Fruit fly (Drosophila melanogaster): ENCODE results near the gene JhI-21.

Gene JhI-21

DNA sequence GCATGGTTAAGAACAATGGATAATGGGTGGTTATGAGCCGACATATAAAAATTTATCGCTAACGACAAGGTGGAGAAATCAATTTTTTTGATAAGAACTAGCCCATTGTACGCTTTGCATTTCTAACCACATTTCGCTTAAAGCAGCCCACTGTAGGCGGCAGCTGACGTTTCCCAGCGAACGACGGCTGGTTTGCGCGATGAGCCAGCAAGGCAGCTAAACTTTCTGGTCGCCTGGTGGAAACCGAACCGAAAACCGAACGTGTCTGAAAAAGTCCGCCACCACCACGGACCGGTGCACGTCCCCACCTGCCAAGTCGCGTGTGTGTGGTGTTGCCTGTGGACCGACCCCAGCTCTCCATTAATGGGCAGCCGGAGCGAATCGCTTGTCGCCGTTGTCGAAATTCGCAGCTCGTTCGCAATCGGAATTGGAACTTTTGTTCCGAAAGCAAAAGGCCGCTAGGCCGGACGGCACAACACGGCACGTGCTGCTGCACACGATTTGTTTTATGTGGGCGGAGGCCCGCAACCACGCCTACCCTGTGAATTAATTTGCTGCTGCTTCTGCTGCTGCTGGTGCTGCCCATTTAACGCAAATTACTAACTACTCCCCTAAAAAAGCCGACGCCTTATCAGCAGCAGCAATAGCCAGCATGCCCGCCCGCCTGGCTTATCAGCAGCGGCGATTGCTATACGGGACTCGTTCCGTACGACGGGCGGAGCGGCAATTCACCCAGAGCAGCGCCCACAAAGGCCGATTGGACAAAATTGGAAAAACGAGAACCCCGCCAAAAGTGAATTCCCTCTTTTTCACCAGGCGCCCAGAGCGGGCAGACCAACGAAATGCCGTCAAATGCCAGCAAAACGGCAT lies 52.7 kb downstream of the JhI-21 start (continued):
- TF ChIP-seq CG4328 (GFP tag; optimal IDR thresholded peaks at IDR 0.05) (peak; percentile 22), CG5953 (GFP tag; IDR thresholded peaks at IDR 0.05) (no peak), twi (tag; optimal IDR thresholded peaks at IDR 0.05) (no peak), Abd-B (GFP tag; optimal IDR thresholded peaks at IDR 0.05) (no peak), odd (GFP tag; optimal IDR thresholded peaks at IDR 0.05) (peak; percentile 52), ato (GFP tag; IDR thresholded peaks at IDR 0.05; ENCODE audit: partially characterized antibody) (no peak), ara (GFP tag; IDR thresholded peaks at IDR 0.05) (no peak), CG4360 (GFP tag; IDR thresholded peaks at IDR 0.05) (no peak), Chrac-16 (GFP tag; optimal IDR thresholded peaks at IDR 0.05) (peak; percentile 16), ap (GFP tag; IDR thresholded peaks at IDR 0.05) (no peak), Optix (GFP tag; IDR thresholded peaks at IDR 0.05) (no peak), eyg (GFP tag; optimal IDR thresholded peaks at IDR 0.05) (no peak), CG7745 (tag; optimal IDR thresholded peaks at IDR 0.05) (peak; percentile 96), Dad (GFP tag; optimal IDR thresholded peaks at IDR 0.05) (no peak), knrl (GFP tag; IDR thresholded peaks at IDR 0.05; ENCODE audit: partially characterized antibody) (no peak), Meics (GFP tag; optimal IDR thresholded peaks at IDR 0.05) (peak; percentile 31), dan (GFP tag; IDR thresholded peaks at IDR 0.05) (no peak), luna (GFP tag; optimal IDR thresholded peaks at IDR 0.05) (no peak), pnt (GFP tag; optimal IDR thresholded peaks at IDR 0.05) (no peak), danr (GFP tag; IDR thresholded peaks at IDR 0.05) (no peak), CG12236 (GFP tag; optimal IDR thresholded peaks at IDR 0.05) (no peak), CG13424 (tag; optimal IDR thresholded peaks at IDR 0.05) (peak; percentile 60), GATAe (GFP tag; conservative IDR thresholded peaks at IDR 0.05) (no peak)

DNA sequence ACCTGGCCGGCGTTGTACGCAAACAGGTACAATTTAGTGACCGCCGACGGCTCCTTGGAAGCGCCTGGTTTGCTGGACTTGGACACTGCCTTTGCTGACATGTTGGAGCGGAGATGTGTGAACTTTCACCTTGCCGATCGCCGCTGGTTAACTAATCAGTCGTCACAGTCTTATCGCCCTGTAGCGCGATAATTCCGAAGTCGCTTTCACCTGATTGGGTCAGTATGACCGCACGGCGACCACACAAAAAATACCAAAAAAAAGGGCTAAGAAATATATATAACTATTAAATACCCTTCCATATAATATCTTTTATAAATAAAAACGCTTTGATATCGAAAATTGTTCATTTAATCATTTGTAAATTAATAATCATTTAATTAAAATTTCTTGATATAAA lies 53.8 kb downstream of the JhI-21 start, which contains the start of gene Hacd1:
Gene Hacd1 (minus strand): TSS at position 216 of the 400 bp plus-strand sequence.
- TF ChIP-seq Deaf1 (tag; optimal IDR thresholded peaks at IDR 0.05) (peak; percentile 8), Blimp-1 (GFP tag; optimal IDR thresholded peaks at IDR 0.05) (peak; percentile 45), crp (GFP tag; optimal IDR thresholded peaks at IDR 0.05) (peak in 1 of 2 experiments; percentile 42), sob (GFP tag; IDR thresholded peaks at IDR 0.05) (no peak), Stat92E (GFP tag; optimal IDR thresholded peaks at IDR 0.05) (peak in 1 of 3 experiments; percentile 4), gfzf (GFP tag; optimal IDR thresholded peaks at IDR 0.05) (peak; percentile 51), CG17829 (tag; optimal IDR thresholded peaks at IDR 0.05) (peak; percentile 1), Nf-YC (tag; optimal IDR thresholded peaks at IDR 0.05) (peak; percentile 76), pzg (GFP tag; optimal IDR thresholded peaks at IDR 0.05) (peak; percentile 10), sug (tag; optimal IDR thresholded peaks at IDR 0.05) (peak; percentile 60), Med (GFP tag) (peak; percentile 64), CG17385 (GFP tag; optimal IDR thresholded peaks at IDR 0.05) (peak; percentile 4), CG4282 (GFP tag; optimal IDR thresholded peaks at IDR 0.05) (no peak), stwl (tag; optimal IDR thresholded peaks at IDR 0.05) (peak; percentile 19), Fer2 (tag; optimal IDR thresholded peaks at IDR 0.05) (no peak), CG8290 (GFP tag; optimal IDR thresholded peaks at IDR 0.05) (no peak), CG8290 (tag; optimal IDR thresholded peaks at IDR 0.05) (peak in 1 of 2 experiments; percentile 14), Nf-YB (GFP tag; optimal IDR thresholded peaks at IDR 0.05) (peak; percentile 68), exex (tag; optimal IDR thresholded peaks at IDR 0.05) (peak; percentile 52), CG9727 (GFP tag; optimal IDR thresholded peaks at IDR 0.05) (no peak), D19A (tag; optimal IDR thresholded peaks at IDR 0.05) (peak; percentile 99), Pdp1 (GFP tag; optimal IDR thresholded peaks at IDR 0.05) (peak in 1 of 2 experiments; percentile 53), mirr (GFP tag; optimal IDR thresholded peaks at IDR 0.05) (peak; percentile 7), CG34376 (GFP tag; optimal IDR thresholded peaks at IDR 0.05) (peak; percentile 27), wdn (GFP tag; IDR thresholded peaks at IDR 0.05) (no peak), CG9797 (GFP tag; optimal IDR thresholded peaks at IDR 0.05) (peak; percentile 62)
